Worm (Caenorhabditis elegans) whole organism, L4/young adult: ENCODE data around the gene wht-1.

ENCODE experiments used
- W03F9.2 ChIP-seq: fragments of 150-350 bp; optimal IDR thresholded peaks from 2 replicates; lab custom pipeline; 2014; ENCODE audit warnings: missing biosample characterization, missing genetic modification characterization
- him-1 ChIP-seq: sonication (generic microtip); optimal IDR thresholded peaks from 2 replicates; lab custom pipeline; 2016; ENCODE audit warnings: missing genotype, missing genetic modification reagents, missing genetic modification characterization, missing compliant biosample characterization

DNA sequence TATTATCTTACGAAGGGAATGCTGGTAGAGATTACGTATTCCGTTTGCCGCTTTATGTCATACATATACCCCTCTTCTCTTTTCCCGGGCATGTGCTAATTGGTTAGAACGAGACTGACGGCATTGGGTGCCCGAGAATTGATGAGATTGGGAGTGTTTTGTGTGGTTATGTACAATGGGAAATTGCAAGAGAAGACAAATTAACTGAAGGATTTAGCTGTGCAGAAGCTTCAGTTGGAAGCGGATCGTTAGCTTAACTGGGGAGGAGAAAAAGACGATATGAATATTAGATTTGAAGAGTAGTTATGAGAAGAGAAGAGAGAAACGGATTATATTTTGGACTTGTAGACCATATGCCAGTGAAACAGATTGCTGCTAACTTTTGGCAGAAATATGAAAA, 22.6 kb upstream of the wht-1 start:
- TF ChIP-seq W03F9.2 (tag; lab: Kevin White, UChicago) (no peak), him-1 (tag; lab: Kevin White, UChicago) (no peak)
